Fruit fly (Drosophila melanogaster) S2 (cell line): ENCODE data around the gene srl.

ENCODE experiments used
- CG8478 ChIP-seq: fragments of >200 bp; optimal IDR thresholded peaks from 2 replicates; lab custom pipeline; 2018
- CTCF ChIP-seq, 2 experiments: fragments of >200 bp; optimal IDR thresholded peaks; 2 replicates each; lab custom pipeline; 2018

dm6 chr3R:4399810-4400496 lies 29.2 kb downstream of the srl start:
- TF ChIP-seq CG8478 (no peak), CTCF (optimal IDR thresholded peaks at IDR 0.05; lab: Kevin White, UChicago) (no peak)
